Fruit fly (Drosophila melanogaster) whole organism, embryonic: ENCODE data around the gene CG11353.

Experiments used
- Awh ChIP-seq: fragments of 200-800 bp; sonication (Bioruptor generic); IDR thresholded peaks from 2 replicates; pipeline ENCODE4, ENCODE4 v1.3.6; 2022; ENCODE audit warnings: missing biosample characterization, missing genetic modification characterization
- B-H2 ChIP-seq: fragments of 200-800 bp; sonication (Bioruptor generic); optimal IDR thresholded peaks from 2 replicates; lab custom pipeline; 2018; ENCODE audit warnings: missing biosample characterization, mild to moderate bottlenecking, missing genetic modification characterization
- Bgb ChIP-seq: fragments of 200-800 bp; sonication (Bioruptor generic); IDR thresholded peaks from 2 replicates; pipeline ENCODE4 v1.3.6; 2022; ENCODE audit warnings: missing biosample characterization, missing genetic modification characterization; ENCODE audit not compliant: partially characterized antibody
- CG10462 ChIP-seq: fragments of 200-800 bp; sonication (Bioruptor generic); optimal IDR thresholded peaks from 2 replicates; lab custom pipeline; 2016; ENCODE audit warnings: missing biosample characterization, missing genetic modification characterization
- CG11398 ChIP-seq: fragments of 200-800 bp; sonication (Bioruptor generic); optimal IDR thresholded peaks from 2 replicates; lab custom pipeline; 2016; ENCODE audit warnings: missing biosample characterization, missing genetic modification characterization
- CG12155 ChIP-seq: fragments of 200-800 bp; sonication (Bioruptor generic); optimal IDR thresholded peaks from 3 replicates; lab custom pipeline; 2016; ENCODE audit warnings: missing biosample characterization, missing genetic modification characterization
- CG12942 ChIP-seq: fragments of 200-800 bp; sonication (Bioruptor generic); optimal IDR thresholded peaks from 3 replicates; lab custom pipeline; 2016; ENCODE audit warnings: missing biosample characterization, missing genetic modification characterization
- CG13123 ChIP-seq: fragments of 200-800 bp; sonication (Bioruptor generic); optimal IDR thresholded peaks from 2 replicates; lab custom pipeline; 2016; ENCODE audit warnings: missing biosample characterization, missing genetic modification characterization
- CG14050 ChIP-seq: fragments of 200-800 bp; sonication (Bioruptor generic); IDR thresholded peaks from 3 replicates; pipeline ENCODE4 v1.3.6; 2022; ENCODE audit warnings: missing biosample characterization, missing genetic modification characterization
- CG14667 ChIP-seq: fragments of 200-800 bp; sonication (Bioruptor generic); IDR thresholded peaks from 2 replicates; pipeline ENCODE4 v1.3.6; 2022; ENCODE audit warnings: missing biosample characterization, missing genetic modification characterization
- CG17186 ChIP-seq: fragments of 200-800 bp; sonication (Bioruptor generic); optimal IDR thresholded peaks from 3 replicates; lab custom pipeline; 2017; ENCODE audit warnings: missing biosample characterization, missing genetic modification reagents, missing genetic modification characterization
- CG17361 ChIP-seq: fragments of 200-800 bp; sonication (Bioruptor generic); IDR thresholded peaks from 3 replicates; pipeline ENCODE4 v1.3.6; 2022; ENCODE audit warnings: missing biosample characterization, missing genetic modification characterization
- CG17612 ChIP-seq: fragments of 200-800 bp; sonication (Bioruptor generic); IDR thresholded peaks from 2 replicates; pipeline ENCODE4 v1.3.6; 2022; ENCODE audit warnings: missing biosample characterization, missing genetic modification characterization
- CG18476 ChIP-seq: fragments of 200-800 bp; sonication (Bioruptor generic); optimal IDR thresholded peaks from 2 replicates; lab custom pipeline; 2016; ENCODE audit warnings: missing biosample characterization, mild to moderate bottlenecking, missing genetic modification characterization
- CG2712 ChIP-seq: fragments of 200-800 bp; optimal IDR thresholded peaks from 3 replicates; lab custom pipeline; 2019; ENCODE audit warnings: missing biosample characterization, mild to moderate bottlenecking, missing genetic modification characterization, moderate library complexity
- CG3407 ChIP-seq: fragments of 200-800 bp; sonication (Bioruptor generic); optimal IDR thresholded peaks from 2 replicates; lab custom pipeline; 2018; ENCODE audit warnings: missing biosample characterization, mild to moderate bottlenecking, missing genetic modification characterization
- CG3847 ChIP-seq: fragments of 200-800 bp; sonication (Bioruptor generic); IDR thresholded peaks from 2 replicates; pipeline ENCODE4 v1.3.6; 2022; ENCODE audit warnings: missing biosample characterization, missing genetic modification characterization
- CG7372 ChIP-seq: fragments of 200-800 bp; sonication (Bioruptor generic); IDR thresholded peaks from 2 replicates; pipeline ENCODE4 v1.3.6; 2022; ENCODE audit warnings: missing biosample characterization, missing genetic modification characterization
- CG7963 ChIP-seq: fragments of 200-800 bp; sonication (Bioruptor generic); IDR thresholded peaks from 3 replicates; pipeline ENCODE4 v1.3.6; 2022; ENCODE audit warnings: missing biosample characterization, missing genetic modification characterization; ENCODE audit not compliant: partially characterized antibody
- CG8089 ChIP-seq: fragments of 200-800 bp; sonication (Bioruptor generic); optimal IDR thresholded peaks from 3 replicates; lab custom pipeline; 2016; ENCODE audit warnings: missing biosample characterization, missing genetic modification characterization
- CG8478 ChIP-seq: fragments of >200 bp; optimal IDR thresholded peaks from 2 replicates; lab custom pipeline; 2018
- CG8944 ChIP-seq: fragments of 200-800 bp; sonication (Bioruptor generic); optimal IDR thresholded peaks from 3 replicates; lab custom pipeline; 2016; ENCODE audit warnings: missing biosample characterization, missing genetic modification characterization
- Eip74EF ChIP-seq, 2 experiments: fragments of 200-800 bp in 1 of 2; fragments of >200 bp in 1 of 2; sonication (Bioruptor generic) in 1 of 2; optimal IDR thresholded peaks; 2 replicates each; lab custom pipeline; 2017 to 2019; ENCODE audit warnings: missing biosample characterization in 2 of 2, missing genetic modification characterization in 2 of 2, mild to moderate bottlenecking in 1 of 2, moderate library complexity in 1 of 2
- Fer1 ChIP-seq: fragments of 200-800 bp; sonication (Bioruptor generic); optimal IDR thresholded peaks from 2 replicates; lab custom pipeline; 2017; ENCODE audit warnings: missing biosample characterization, mild to moderate bottlenecking, missing genetic modification characterization
- HHEX ChIP-seq: fragments of 200-800 bp; sonication (Bioruptor generic); optimal IDR thresholded peaks from 3 replicates; lab custom pipeline; 2017; ENCODE audit warnings: missing biosample characterization, mild to moderate bottlenecking, missing genetic modification characterization, missing genetic modification reagents
- NK7.1 ChIP-seq: fragments of 200-800 bp; sonication (Bioruptor generic); optimal IDR thresholded peaks from 3 replicates; lab custom pipeline; 2016; ENCODE audit warnings: missing biosample characterization, missing genetic modification characterization
- Optix ChIP-seq: fragments of 200-800 bp; sonication (Bioruptor generic); IDR thresholded peaks from 3 replicates; pipeline ENCODE4 v1.3.6; 2022; ENCODE audit warnings: missing biosample characterization, missing genetic modification characterization
- Rx ChIP-seq: fragments of 200-800 bp; sonication (Bioruptor generic); IDR thresholded peaks from 2 replicates; pipeline ENCODE4 v1.3.6; 2022; ENCODE audit warnings: missing biosample characterization, missing genetic modification characterization
- Taf1 ChIP-seq: fragments of 200-800 bp; sonication (Bioruptor generic); IDR thresholded peaks from 2 replicates; pipeline ENCODE4 v1.3.6; 2022; ENCODE audit warnings: missing biosample characterization, missing genetic modification characterization
- al ChIP-seq: fragments of 200-800 bp; sonication (Bioruptor generic); IDR thresholded peaks from 2 replicates; pipeline ENCODE4 v1.3.6; 2022; ENCODE audit warnings: missing biosample characterization, missing genetic modification characterization
- amos ChIP-seq: fragments of 200-800 bp; sonication (Bioruptor generic); IDR thresholded peaks from 2 replicates; pipeline ENCODE4 v1.3.6; 2022; ENCODE audit warnings: missing biosample characterization, missing genetic modification characterization; ENCODE audit not compliant: partially characterized antibody
- ash1 ChIP-seq: fragments of 200-800 bp; sonication (Bioruptor generic); optimal IDR thresholded peaks from 2 replicates; lab custom pipeline; 2018; ENCODE audit warnings: missing biosample characterization, mild to moderate bottlenecking, missing genetic modification characterization
- bsh ChIP-seq, 2 experiments: fragments of 200-800 bp; sonication (Bioruptor generic); optimal IDR thresholded peaks; 2 replicates each; lab custom pipeline; 2017 to 2018; ENCODE audit warnings: mild to moderate bottlenecking in 2 of 2, missing biosample characterization in 2 of 2, missing genetic modification characterization in 2 of 2, moderate library complexity in 1 of 2
- chn ChIP-seq: fragments of 200-800 bp; sonication (Bioruptor generic); optimal IDR thresholded peaks from 2 replicates; lab custom pipeline; 2016; ENCODE audit warnings: missing biosample characterization, missing genetic modification characterization
- dimm ChIP-seq: fragments of 200-800 bp; sonication (Bioruptor generic); IDR thresholded peaks from 2 replicates; pipeline ENCODE4 v1.3.6; 2022; ENCODE audit warnings: missing biosample characterization, missing genetic modification characterization
- gcm2 ChIP-seq: fragments of 200-800 bp; sonication (Bioruptor generic); optimal IDR thresholded peaks from 2 replicates; lab custom pipeline; 2016; ENCODE audit warnings: missing biosample characterization, missing genetic modification characterization
- hkb ChIP-seq, 2 experiments: fragments of 200-800 bp in 1 of 2; fragments of >200 bp in 1 of 2; sonication (Bioruptor generic) in 1 of 2; IDR thresholded peaks in 1 of 2; optimal IDR thresholded peaks in 1 of 2; 2 replicates each; pipeline versions ENCODE4 v1.3.6 to Lab custom; 2017 to 2022; ENCODE audit warnings: missing biosample characterization in 1 of 2, missing genetic modification characterization in 1 of 2
- kay ChIP-seq: fragments of 200-800 bp; sonication (Bioruptor generic); optimal IDR thresholded peaks from 2 replicates; lab custom pipeline; 2016; ENCODE audit warnings: missing biosample characterization, missing genetic modification characterization
- lov ChIP-seq, 2 experiments: fragments of 200-800 bp in 1 of 2; fragments of >200 bp in 1 of 2; sonication (Bioruptor generic) in 1 of 2; IDR thresholded peaks in 1 of 2; optimal IDR thresholded peaks in 1 of 2; 2 replicates in 1 of 2; 3 replicates in 1 of 2; pipeline versions ENCODE4 v1.3.6 to Lab custom; 2017 to 2022; ENCODE audit warnings: missing biosample characterization in 1 of 2, missing genetic modification characterization in 1 of 2
- nmo ChIP-seq: fragments of 200-800 bp; sonication (Bioruptor generic); optimal IDR thresholded peaks from 2 replicates; lab custom pipeline; 2018; ENCODE audit warnings: missing biosample characterization, mild to moderate bottlenecking, missing genetic modification characterization, moderate library complexity
- org-1 ChIP-seq: fragments of 200-800 bp; sonication (Bioruptor generic); optimal IDR thresholded peaks from 2 replicates; lab custom pipeline; 2017; ENCODE audit warnings: missing biosample characterization, missing genetic modification characterization
- pfk ChIP-seq: fragments of 200-800 bp; sonication (Bioruptor generic); optimal IDR thresholded peaks from 2 replicates; lab custom pipeline; 2018; ENCODE audit warnings: missing biosample characterization, mild to moderate bottlenecking, missing genetic modification characterization, moderate library complexity
- prd ChIP-seq, 3 experiments: fragments of >200 bp in 2 of 3; fragments of 200-800 bp in 1 of 3; sonication (Bioruptor generic) in 1 of 3; optimal IDR thresholded peaks in 2 of 3; IDR thresholded peaks in 1 of 3; 2 replicates in 2 of 3; 3 replicates in 1 of 3; pipeline versions ENCODE4 v1.3.6 to Lab custom; 2017 to 2022; ENCODE audit warnings: missing biosample characterization in 1 of 3, missing genetic modification characterization in 1 of 3
- rib ChIP-seq: fragments of 200-800 bp; sonication (Bioruptor generic); IDR thresholded peaks from 2 replicates; pipeline ENCODE4 v1.3.6; 2022; ENCODE audit warnings: missing biosample characterization, missing genetic modification characterization
- sens-2 ChIP-seq: fragments of 200-800 bp; sonication (Bioruptor generic); IDR thresholded peaks from 2 replicates; pipeline ENCODE4 v1.3.6; 2022; ENCODE audit warnings: missing biosample characterization, missing genetic modification characterization
- sima ChIP-seq: fragments of 200-800 bp; sonication (Bioruptor generic); optimal IDR thresholded peaks from 2 replicates; lab custom pipeline; 2016; ENCODE audit warnings: missing biosample characterization, missing genetic modification characterization
- tll ChIP-seq, 2 experiments: fragments of 200-800 bp in 1 of 2; fragments of >200 bp in 1 of 2; sonication (Bioruptor generic) in 1 of 2; optimal IDR thresholded peaks; 2 replicates each; lab custom pipeline; 2017 to 2019; ENCODE audit warnings: missing biosample characterization in 2 of 2, missing genetic modification characterization in 2 of 2, mild to moderate bottlenecking in 1 of 2, moderate library complexity in 1 of 2
- toy ChIP-seq: fragments of 200-800 bp; sonication (Bioruptor generic); IDR thresholded peaks from 2 replicates; pipeline ENCODE4 v1.3.6; 2022; ENCODE audit warnings: missing biosample characterization, missing genetic modification characterization
- twi ChIP-seq: fragments of 200-800 bp; optimal IDR thresholded peaks from 2 replicates; lab custom pipeline; 2019; ENCODE audit warnings: missing biosample characterization, mild to moderate bottlenecking, missing genetic modification characterization, moderate library complexity
- vfl ChIP-seq: fragments of 200-800 bp; sonication (Bioruptor generic); optimal IDR thresholded peaks from 2 replicates; lab custom pipeline; 2016; ENCODE audit warnings: missing biosample characterization, missing genetic modification characterization

CG11353 gene

DNA sequence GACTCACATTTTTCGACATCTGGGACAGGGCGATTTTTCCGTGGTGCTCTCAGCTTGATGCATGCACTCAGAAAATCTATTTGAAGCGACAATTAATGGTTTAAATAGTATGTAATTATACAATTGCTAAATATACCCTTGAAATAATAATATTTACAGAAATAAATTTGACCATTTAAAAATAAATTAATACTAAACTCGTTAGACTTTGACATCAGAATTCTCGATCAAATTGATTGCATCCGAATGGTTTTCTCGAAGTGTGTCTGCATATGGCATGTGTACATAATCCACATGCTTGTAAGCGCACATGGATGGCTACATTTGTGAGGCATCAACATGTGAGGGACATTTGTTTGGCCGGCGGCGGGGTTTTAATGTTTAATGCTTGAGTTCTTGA, 13.7 kb downstream of the CG11353 start (continued):
- peak; percentile 19 for TF ChIP-seq CG12155 (GFP tag; lab: Kevin White, UChicago)
- no peak for TF ChIP-seq prd (optimal IDR thresholded peaks at IDR 0.05; lab: Kevin White, UChicago)
- peak; percentile 89 for TF ChIP-seq prd (GFP tag; IDR thresholded peaks at IDR 0.05; lab: Robert Waterston, UW)
- TF ChIP-seq tll (GFP tag; optimal IDR thresholded peaks at IDR 0.05; lab: Kevin White, UChicago), result peak in 1 of 2 experiments; percentile 78
- peak; percentile 10 for TF ChIP-seq kay (GFP tag; lab: Kevin White, UChicago)
- TF ChIP-seq Fer1 (GFP tag; lab: Kevin White, UChicago), result no peak
- no peak for TF ChIP-seq Taf1
- peak in 1 of 2 experiments; percentile 33 for TF ChIP-seq Eip74EF (GFP tag; optimal IDR thresholded peaks at IDR 0.05; lab: Kevin White, UChicago)
- TF ChIP-seq pfk (GFP tag; lab: Kevin White, UChicago), result no peak
- no peak for TF ChIP-seq CG8478
- TF ChIP-seq CG17361 (GFP tag; lab: Robert Waterston, UW), result peak; percentile 80
- peak; percentile 82 to 83 for TF ChIP-seq bsh (GFP tag; optimal IDR thresholded peaks at IDR 0.05; lab: Kevin White, UChicago)
- TF ChIP-seq ash1 (GFP tag; lab: Kevin White, UChicago), result no peak
- TF ChIP-seq rib, result no peak
- TF ChIP-seq CG8089, result no peak
- no peak for TF ChIP-seq Bgb (GFP tag; lab: Robert Waterston, UW)
- TF ChIP-seq sima (GFP tag; lab: Kevin White, UChicago), result no peak
- no peak for TF ChIP-seq toy
- peak; percentile 34 for TF ChIP-seq CG12942
- no peak for TF ChIP-seq CG3847 (GFP tag; lab: Robert Waterston, UW)
- peak; percentile 92 for TF ChIP-seq CG2712
- peak; percentile 43 for TF ChIP-seq CG13123 (GFP tag; lab: Kevin White, UChicago)
- no peak for TF ChIP-seq CG11398 (GFP tag; lab: Kevin White, UChicago)
- TF ChIP-seq gcm2 (GFP tag; lab: Kevin White, UChicago), result no peak
- TF ChIP-seq sens-2 (GFP tag; lab: Robert Waterston, UW), result peak; percentile 58
- no peak for TF ChIP-seq CG7963 (GFP tag; lab: Robert Waterston, UW)
- TF ChIP-seq HHEX (GFP tag; lab: Kevin White, UChicago), result peak; percentile 41
- peak; percentile 21 for TF ChIP-seq CG10462 (GFP tag; lab: Kevin White, UChicago)
- TF ChIP-seq amos (GFP tag; lab: Robert Waterston, UW), result no peak
- TF ChIP-seq org-1 (GFP tag; lab: Kevin White, UChicago), result peak; percentile 27
- no peak for TF ChIP-seq Awh
- TF ChIP-seq CG18476 (GFP tag; lab: Kevin White, UChicago), result no peak
- TF ChIP-seq Optix (GFP tag; lab: Robert Waterston, UW), result no peak
- TF ChIP-seq nmo, result peak; percentile 80
- TF ChIP-seq CG14050, result no peak
- no peak for TF ChIP-seq NK7.1
- TF ChIP-seq al (GFP tag; lab: Robert Waterston, UW), result 0 out of 2 replicates have a peak, but pooled peaks have one; percentile 7
- TF ChIP-seq twi (tag; lab: Kevin White, UChicago), result peak; percentile 100
- peak; percentile 40 for TF ChIP-seq CG3407 (GFP tag; lab: Kevin White, UChicago)
- no peak for TF ChIP-seq CG8944
- no peak for TF ChIP-seq CG7372
- no peak for TF ChIP-seq B-H2 (GFP tag; lab: Kevin White, UChicago)
- no peak for TF ChIP-seq CG17186
- no peak for TF ChIP-seq CG17612 (GFP tag; lab: Robert Waterston, UW)
- no peak for TF ChIP-seq hkb (optimal IDR thresholded peaks at IDR 0.05; lab: Kevin White, UChicago)
- peak; percentile 76 for TF ChIP-seq hkb (GFP tag; IDR thresholded peaks at IDR 0.05; lab: Robert Waterston, UW)
- peak; percentile 37; the same call in 1 of the 2 replicates for TF ChIP-seq Rx
- TF ChIP-seq dimm (GFP tag; lab: Robert Waterston, UW), result 0 out of 2 replicates have a peak, but pooled peaks have one; percentile 35
- peak; percentile 50 for TF ChIP-seq chn
- TF ChIP-seq lov (optimal IDR thresholded peaks at IDR 0.05; lab: Kevin White, UChicago), result no peak
- TF ChIP-seq lov (GFP tag; IDR thresholded peaks at IDR 0.05; lab: Robert Waterston, UW), result peak; percentile 71; the same call in 1 of the 3 replicates
- peak; percentile 50 for TF ChIP-seq CG14667 (GFP tag; lab: Robert Waterston, UW)
- no peak for TF ChIP-seq vfl (GFP tag; lab: Kevin White, UChicago)
